Worm (Caenorhabditis elegans): ENCODE data around the gene T16D1.1.

- no peak for TF ChIP-seq tab-1 (GFP tag; IDR thresholded peaks at IDR 0.05)
- no peak for TF ChIP-seq flt-1 (GFP tag; IDR thresholded peaks at IDR 0.05)
- TF ChIP-seq med-1 (GFP tag; optimal IDR thresholded peaks at IDR 0.05; ENCODE audit: insufficient read depth): no peak
- TF ChIP-seq ztf-29 (GFP tag; IDR thresholded peaks at IDR 0.05): no peak
- TF ChIP-seq T22C8.4 (GFP tag; IDR thresholded peaks at IDR 0.05): no peak
- TF ChIP-seq cog-1 (tag; optimal IDR thresholded peaks at IDR 0.05): no peak
These were observed 39.7 kb upstream of the T16D1.1 start for ce11 chrII:5281137-5281536.

Data from whole organism, midembryonic.